Fruit fly (Drosophila melanogaster): Measurements from ENCODE around the gene CG42658.

CG42658 gene

DNA sequence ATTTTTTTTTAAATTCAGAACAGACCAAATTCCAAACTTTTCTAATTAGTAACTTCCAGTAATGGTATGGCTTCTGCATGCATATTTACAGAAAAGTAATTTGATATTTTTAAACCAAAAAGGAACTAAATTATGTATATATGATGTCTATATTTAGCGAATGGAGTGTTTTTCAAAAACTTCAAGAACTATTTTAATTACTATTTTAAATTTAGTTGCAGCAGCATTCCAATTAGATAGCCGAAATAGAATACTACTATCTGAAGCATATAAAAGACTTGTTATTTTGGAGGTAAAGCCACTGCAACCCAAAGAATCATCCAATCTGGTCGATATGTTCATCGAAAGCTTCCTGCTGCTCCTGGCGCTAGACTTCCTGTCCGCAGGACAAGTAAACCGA lies 35.0 kb downstream of the CG42658 start, which contains the start of gene CG17234:
Gene CG17234, plus strand, starts transcription at position 301 of the 400 bp plus-strand sequence.
- TF ChIP-seq Myc (optimal IDR thresholded peaks at IDR 0.05) (no peak), insv (optimal IDR thresholded peaks at IDR 0.05) (no peak), ttk (optimal IDR thresholded peaks at IDR 0.05) (no peak), h (optimal IDR thresholded peaks at IDR 0.05) (no peak), psq (optimal IDR thresholded peaks at IDR 0.05) (no peak)

DNA sequence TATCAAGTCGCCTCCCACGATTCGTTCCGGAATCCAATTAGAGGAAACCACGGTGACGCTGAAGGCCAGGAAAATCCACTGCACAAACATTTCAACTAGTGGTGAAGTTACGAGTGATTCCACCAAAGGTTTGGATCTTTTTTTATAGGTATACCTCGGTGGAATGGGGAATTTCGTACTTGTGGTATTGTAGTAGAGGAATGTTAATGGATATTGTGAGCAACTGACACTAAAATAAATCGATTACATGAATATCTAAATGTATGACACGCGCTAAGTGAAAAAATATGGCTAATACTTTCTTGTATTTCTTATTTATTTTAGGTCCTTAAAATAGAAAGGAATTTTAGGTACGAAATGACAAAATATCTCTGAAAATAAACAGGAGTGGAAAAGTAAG lies 35.5 kb downstream of the CG42658 start, which contains the start of gene CG17239:
Gene CG17239, minus strand, starts transcription at position 101 of the 400 bp plus-strand sequence.
- no peak for TF ChIP-seq Myc (optimal IDR thresholded peaks at IDR 0.05)
- no peak for TF ChIP-seq Sin3A (optimal IDR thresholded peaks at IDR 0.05)
- no peak for TF ChIP-seq ttk (optimal IDR thresholded peaks at IDR 0.05)
- no peak for TF ChIP-seq h (optimal IDR thresholded peaks at IDR 0.05)
- no peak for TF ChIP-seq insv (optimal IDR thresholded peaks at IDR 0.05)
- no peak for TF ChIP-seq psq (optimal IDR thresholded peaks at IDR 0.05)

dm6 chr2L:2251175-2251574 lies 36.5 kb downstream of the CG42658 start, which contains the start of gene Ser12:
Ser12 (minus strand) TSS chr2L:2251275.
- no peak for TF ChIP-seq insv (optimal IDR thresholded peaks at IDR 0.05)
- TF ChIP-seq Myc (optimal IDR thresholded peaks at IDR 0.05), result no peak
- no peak for TF ChIP-seq psq (optimal IDR thresholded peaks at IDR 0.05)
- no peak for TF ChIP-seq ttk (optimal IDR thresholded peaks at IDR 0.05)
- no peak for TF ChIP-seq Sin3A (optimal IDR thresholded peaks at IDR 0.05)
- no peak for TF ChIP-seq h (optimal IDR thresholded peaks at IDR 0.05)

DNA sequence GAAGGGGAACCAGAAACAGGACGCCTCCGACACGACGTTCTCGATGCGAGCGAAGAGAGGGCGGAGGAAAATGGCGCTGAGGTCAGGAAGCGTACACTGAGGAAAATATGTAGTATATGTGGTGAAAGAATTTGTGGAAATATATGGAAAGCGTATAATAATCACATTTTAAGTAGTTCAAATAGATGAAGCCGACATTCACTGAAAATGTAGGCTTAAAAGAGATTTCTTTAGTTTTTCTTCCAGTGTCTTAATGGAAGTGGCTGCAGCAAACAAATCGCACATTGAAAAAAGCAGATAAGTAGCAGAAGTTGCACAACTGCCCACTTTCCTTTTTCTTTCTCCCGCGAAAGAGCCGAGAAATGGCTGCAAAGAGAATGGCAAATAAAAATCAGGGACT lies 38.1 kb downstream of the CG42658 start:
- no peak for TF ChIP-seq h (optimal IDR thresholded peaks at IDR 0.05)
- TF ChIP-seq psq (optimal IDR thresholded peaks at IDR 0.05), result no peak
- TF ChIP-seq Myc (optimal IDR thresholded peaks at IDR 0.05), result no peak
- TF ChIP-seq ttk (optimal IDR thresholded peaks at IDR 0.05), result no peak
- TF ChIP-seq Sin3A (optimal IDR thresholded peaks at IDR 0.05), result no peak
- no peak for TF ChIP-seq insv (optimal IDR thresholded peaks at IDR 0.05)

DNA sequence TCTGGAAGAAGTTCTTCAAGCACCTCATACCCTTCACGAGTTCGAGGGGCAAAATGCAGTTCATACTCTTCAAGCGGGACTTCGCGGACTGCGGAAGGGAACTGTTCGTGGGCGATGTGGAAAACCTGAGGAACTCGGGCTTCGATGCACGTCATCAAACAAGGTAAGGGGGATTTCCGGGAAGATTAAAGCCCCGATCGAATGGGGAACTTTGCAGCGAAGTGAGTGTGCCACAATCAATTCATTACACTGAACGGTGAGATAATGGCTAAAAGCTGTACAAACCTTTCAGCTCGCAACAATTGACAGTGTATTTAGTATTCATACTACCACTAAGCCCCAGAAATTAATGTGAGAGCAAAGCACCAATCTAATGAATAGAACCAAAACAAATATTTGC lies 44.9 kb downstream of the CG42658 start:
- TF ChIP-seq insv (optimal IDR thresholded peaks at IDR 0.05) (no peak), Myc (optimal IDR thresholded peaks at IDR 0.05) (no peak), ttk (optimal IDR thresholded peaks at IDR 0.05) (no peak), psq (optimal IDR thresholded peaks at IDR 0.05) (no peak), Sin3A (optimal IDR thresholded peaks at IDR 0.05) (no peak), h (optimal IDR thresholded peaks at IDR 0.05) (no peak)

DNA sequence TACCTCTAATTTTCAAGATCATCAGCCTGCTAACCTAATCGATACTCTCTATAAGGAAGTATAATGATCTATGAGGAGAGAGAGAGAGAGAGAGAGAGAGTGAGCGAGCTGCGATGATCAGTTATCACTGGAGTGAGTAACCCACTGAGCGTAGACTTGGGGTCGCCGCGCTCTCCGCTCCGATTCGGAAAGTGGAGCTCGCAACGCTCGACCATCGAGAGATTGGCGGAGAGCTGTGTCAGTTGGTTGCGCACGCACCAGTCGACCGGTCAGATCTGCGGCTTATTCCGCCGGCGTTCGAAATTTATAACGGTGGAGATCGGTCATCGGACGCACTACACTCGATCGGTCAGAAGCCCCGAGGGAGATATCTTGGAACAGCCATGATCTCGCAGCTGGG lies 45.6 kb downstream of the CG42658 start, which contains the start of gene CG4267:
Gene CG4267, plus strand, starts transcription at position 240 of the 400 bp plus-strand sequence.
- TF ChIP-seq ttk (optimal IDR thresholded peaks at IDR 0.05) (no peak), psq (optimal IDR thresholded peaks at IDR 0.05) (no peak), insv (optimal IDR thresholded peaks at IDR 0.05) (no peak), Myc (optimal IDR thresholded peaks at IDR 0.05) (no peak), Sin3A (optimal IDR thresholded peaks at IDR 0.05) (no peak), h (optimal IDR thresholded peaks at IDR 0.05) (no peak)

DNA sequence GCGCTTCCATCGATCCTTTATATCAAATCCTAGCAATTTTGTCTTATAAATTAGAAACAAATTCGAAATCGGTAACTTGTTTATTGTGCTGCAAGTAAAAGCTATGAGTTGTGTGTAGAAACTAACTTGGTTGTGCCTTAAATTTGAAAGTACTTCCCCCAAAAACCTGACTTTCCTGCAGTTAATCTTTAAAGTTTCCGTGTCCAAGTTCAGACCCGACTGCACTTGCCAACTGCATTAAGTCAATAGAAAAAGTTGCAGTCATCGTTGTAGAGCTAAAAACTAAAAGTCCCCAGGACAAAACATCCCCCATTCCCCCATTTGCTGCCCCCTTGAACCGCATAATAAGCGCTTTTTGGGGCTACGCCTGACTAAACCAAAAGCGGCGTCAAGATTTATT lies 47.2 kb downstream of the CG42658 start, which contains the start of gene Tengl1:
Gene Tengl1, minus strand, starts transcription at position 101 of the 400 bp plus-strand sequence.
- TF ChIP-seq Sin3A (optimal IDR thresholded peaks at IDR 0.05), result no peak
- no peak for TF ChIP-seq insv (optimal IDR thresholded peaks at IDR 0.05)
- TF ChIP-seq psq (optimal IDR thresholded peaks at IDR 0.05), result no peak
- TF ChIP-seq Myc (optimal IDR thresholded peaks at IDR 0.05), result no peak
- no peak for TF ChIP-seq h (optimal IDR thresholded peaks at IDR 0.05)
- TF ChIP-seq ttk (optimal IDR thresholded peaks at IDR 0.05), result no peak

dm6 chr2L:2239284-2239683 lies 48.4 kb downstream of the CG42658 start, which contains the start of gene Tengl2:
Tengl2 (minus strand) TSS chr2L:2239384.
- TF ChIP-seq insv (optimal IDR thresholded peaks at IDR 0.05), result no peak
- TF ChIP-seq h (optimal IDR thresholded peaks at IDR 0.05), result no peak
- no peak for TF ChIP-seq Myc (optimal IDR thresholded peaks at IDR 0.05)
- no peak for TF ChIP-seq Sin3A (optimal IDR thresholded peaks at IDR 0.05)
- TF ChIP-seq psq (optimal IDR thresholded peaks at IDR 0.05), result no peak
- no peak for TF ChIP-seq ttk (optimal IDR thresholded peaks at IDR 0.05)

DNA sequence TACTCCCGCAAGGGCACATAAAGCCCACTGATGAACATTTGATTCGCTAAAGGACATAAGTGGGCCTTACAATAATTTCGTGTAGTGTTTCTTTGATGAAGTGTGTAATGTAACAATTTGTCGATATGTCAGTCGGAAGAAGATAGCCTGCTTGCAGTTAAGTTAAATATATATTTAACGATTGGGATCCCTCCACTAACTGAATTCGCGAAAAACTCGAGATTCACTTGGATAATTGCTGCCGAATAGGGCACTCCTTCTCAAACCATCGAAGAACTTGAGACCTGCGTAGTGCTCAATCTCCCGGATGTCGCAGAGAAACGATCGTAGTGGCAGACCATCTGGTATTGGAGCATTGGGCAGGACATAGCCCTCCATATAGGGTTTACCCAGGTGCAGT lies 49.6 kb downstream of the CG42658 start, which contains the start of gene Tengl3:
Gene Tengl3, minus strand, starts transcription at position 101 of the 400 bp plus-strand sequence.
- no peak for TF ChIP-seq ttk (optimal IDR thresholded peaks at IDR 0.05)
- no peak for TF ChIP-seq h (optimal IDR thresholded peaks at IDR 0.05)
- no peak for TF ChIP-seq Myc (optimal IDR thresholded peaks at IDR 0.05)
